Worm (Caenorhabditis elegans) whole organism, young adult: Measurements from ENCODE around the gene Y38H6C.9.

Experiments
- B0336.3 ChIP-seq: fragments of 200-800 bp; sonication (Bioruptor generic); IDR thresholded peaks from 2 replicates; pipeline ENCODE4 v1.3.6; 2022; ENCODE audit warnings: missing genetic modification characterization, missing compliant biosample characterization
- D2030.7 ChIP-seq: fragments of 200-800 bp; sonication (Bioruptor generic); IDR thresholded peaks from 2 replicates; pipeline ENCODE4 v1.3.6; 2022; ENCODE audit warnings: missing genetic modification reagents, missing genetic modification characterization, missing compliant biosample characterization
- F39B2.1 ChIP-seq: fragments of 200-800 bp; sonication (Bioruptor generic); IDR thresholded peaks from 2 replicates; pipeline ENCODE4 v1.3.6; 2022; ENCODE audit warnings: missing genetic modification reagents, missing genetic modification characterization, missing compliant biosample characterization
- F49E8.2 ChIP-seq: sonication (generic microtip); optimal IDR thresholded peaks from 3 replicates; lab custom pipeline; 2017; ENCODE audit warnings: missing genetic modification characterization, mild to moderate bottlenecking, missing compliant biosample characterization, antibody characterized with exemption, moderate library complexity; ENCODE audit not compliant: insufficient read depth
- F55B11.4 ChIP-seq: sonication (generic microtip); optimal IDR thresholded peaks from 2 replicates; lab custom pipeline; 2016; ENCODE audit warnings: missing compliant biosample characterization, missing genetic modification characterization, borderline replicate concordance; ENCODE audit not compliant: insufficient read depth
- Y53F4B.3 ChIP-seq: fragments of 200-800 bp; sonication (Bioruptor generic); IDR thresholded peaks from 2 replicates; pipeline ENCODE4 v1.3.6; 2022; ENCODE audit warnings: missing genetic modification reagents, missing genetic modification characterization, missing compliant biosample characterization
- Y53G8AR.9 ChIP-seq: fragments of 200-800 bp; sonication (Bioruptor generic); conservative IDR thresholded peaks from 2 replicates; pipeline ENCODE4 v1.3.6; 2022; ENCODE audit warnings: missing genetic modification reagents, missing genetic modification characterization, missing compliant biosample characterization
- Y95B8A.8 ChIP-seq: fragments of 200-800 bp; sonication (Bioruptor generic); IDR thresholded peaks from 2 replicates; pipeline ENCODE4 v1.3.6; 2022; ENCODE audit warnings: missing genetic modification reagents, missing genetic modification characterization, missing compliant biosample characterization
- aptf-3 ChIP-seq: fragments of 200-800 bp; sonication (Bioruptor generic); IDR thresholded peaks from 2 replicates; pipeline ENCODE4 v1.3.6; 2022; ENCODE audit warnings: missing genetic modification characterization, missing compliant biosample characterization
- attf-3 ChIP-seq: fragments of 200-800 bp; sonication (Bioruptor generic); conservative IDR thresholded peaks from 2 replicates; pipeline ENCODE4 v1.3.6; 2022; ENCODE audit warnings: missing genetic modification reagents, missing genetic modification characterization, missing compliant biosample characterization
- attf-5 ChIP-seq: fragments of 200-800 bp; sonication (Bioruptor generic); optimal IDR thresholded peaks from 2 replicates; lab custom pipeline; 2018; ENCODE audit warnings: mild to moderate bottlenecking, missing genetic modification characterization, missing compliant biosample characterization
- attf-6 ChIP-seq: fragments of 200-800 bp; sonication (Bioruptor generic); IDR thresholded peaks from 2 replicates; pipeline ENCODE4 v1.3.6; 2022; ENCODE audit warnings: missing genetic modification reagents, missing genetic modification characterization, missing compliant biosample characterization
- bed-2 ChIP-seq: fragments of 200-800 bp; sonication (Bioruptor generic); IDR thresholded peaks from 2 replicates; pipeline ENCODE4 v1.3.6; 2022; ENCODE audit warnings: missing genetic modification reagents, missing genetic modification characterization, missing compliant biosample characterization
- cebp-2 ChIP-seq: fragments of 200-800 bp; sonication (Bioruptor generic); IDR thresholded peaks from 2 replicates; pipeline ENCODE4 v1.3.6; 2022; ENCODE audit warnings: missing genetic modification characterization, missing compliant biosample characterization
- ceh-40 ChIP-seq: fragments of 200-800 bp; sonication (Bioruptor generic); IDR thresholded peaks from 2 replicates; pipeline ENCODE4 v1.3.6; 2022; ENCODE audit warnings: missing genetic modification characterization, missing compliant biosample characterization
- dox-1 ChIP-seq: fragments of 200-800 bp; sonication (Bioruptor generic); IDR thresholded peaks from 2 replicates; pipeline ENCODE4 v1.3.6; 2022; ENCODE audit warnings: missing genetic modification reagents, missing genetic modification characterization, missing compliant biosample characterization
- dpl-1 ChIP-seq: fragments of 150-350 bp; optimal IDR thresholded peaks from 2 replicates; lab custom pipeline; 2014; ENCODE audit warnings: missing biosample characterization, missing genetic modification reagents, missing genetic modification characterization
- egl-18 ChIP-seq: fragments of 200-800 bp; sonication (Bioruptor generic); IDR thresholded peaks from 2 replicates; pipeline ENCODE4 v1.3.6; 2022; ENCODE audit warnings: missing genetic modification reagents, missing genetic modification characterization, missing compliant biosample characterization
- egl-44 ChIP-seq: fragments of 200-800 bp; sonication (Bioruptor generic); IDR thresholded peaks from 2 replicates; pipeline ENCODE4 v1.3.6; 2022; ENCODE audit warnings: missing genetic modification reagents, missing genetic modification characterization, missing compliant biosample characterization
- ekl-4 ChIP-seq: fragments of 200-800 bp; sonication (Bioruptor generic); IDR thresholded peaks from 2 replicates; pipeline ENCODE4 v1.3.6; 2022; ENCODE audit warnings: missing genetic modification reagents, missing genetic modification characterization, missing compliant biosample characterization
- him-1 ChIP-seq: sonication (generic microtip); optimal IDR thresholded peaks from 2 replicates; lab custom pipeline; 2016; ENCODE audit warnings: missing genotype, missing genetic modification reagents, missing genetic modification characterization, missing compliant biosample characterization
- hmg-1.2 ChIP-seq: fragments of 200-800 bp; sonication (Bioruptor generic); IDR thresholded peaks from 2 replicates; pipeline ENCODE4 v1.3.6; 2022; ENCODE audit warnings: missing genetic modification reagents, missing genetic modification characterization, missing compliant biosample characterization
- hmg-20 ChIP-seq: fragments of 200-800 bp; sonication (Bioruptor generic); IDR thresholded peaks from 2 replicates; pipeline ENCODE4 v1.3.6; 2022; ENCODE audit warnings: missing genetic modification reagents, missing genetic modification characterization, missing compliant biosample characterization
- lin-54 ChIP-seq: fragments of 200-800 bp; sonication (Bioruptor generic); optimal IDR thresholded peaks from 2 replicates; lab custom pipeline; 2018; ENCODE audit warnings: mild to moderate bottlenecking, missing genetic modification characterization, missing compliant biosample characterization
- lsl-1 ChIP-seq: fragments of 200-800 bp; sonication (Bioruptor generic); optimal IDR thresholded peaks from 2 replicates; lab custom pipeline; 2018; ENCODE audit warnings: mild to moderate bottlenecking, missing genetic modification characterization, moderate library complexity, missing compliant biosample characterization
- madf-10 ChIP-seq: sonication (generic microtip); optimal IDR thresholded peaks from 2 replicates; lab custom pipeline; 2016; ENCODE audit warnings: mild to moderate bottlenecking, missing genetic modification characterization, missing compliant biosample characterization
- madf-3 ChIP-seq: fragments of 200-800 bp; sonication (Bioruptor generic); IDR thresholded peaks from 2 replicates; pipeline ENCODE4 v1.3.6; 2022; ENCODE audit warnings: missing genetic modification reagents, missing genetic modification characterization, missing compliant biosample characterization
- madf-6 ChIP-seq: fragments of 200-800 bp; sonication (Bioruptor generic); IDR thresholded peaks from 2 replicates; pipeline ENCODE4 v1.3.6; 2022; ENCODE audit warnings: missing genetic modification reagents, missing genetic modification characterization, missing compliant biosample characterization
- mes-4 ChIP-seq: sonication (generic microtip); optimal IDR thresholded peaks from 2 replicates; lab custom pipeline; 2016; ENCODE audit warnings: missing genotype, missing genetic modification characterization, missing compliant biosample characterization
- nfya-1 ChIP-seq: sonication (generic microtip); optimal IDR thresholded peaks from 2 replicates; lab custom pipeline; 2017; ENCODE audit warnings: antibody characterized with exemption, missing compliant biosample characterization, missing genetic modification characterization, borderline replicate concordance; ENCODE audit not compliant: insufficient read depth
- nfyb-1 ChIP-seq: fragments of 200-800 bp; sonication (Bioruptor generic); IDR thresholded peaks from 2 replicates; pipeline ENCODE4 v1.3.6; 2022; ENCODE audit warnings: missing genetic modification reagents, missing genetic modification characterization, missing compliant biosample characterization
- nhr-179 ChIP-seq: sonication (generic microtip); optimal IDR thresholded peaks from 2 replicates; lab custom pipeline; 2016; ENCODE audit warnings: mild to moderate bottlenecking, missing genetic modification characterization, missing compliant biosample characterization
- nhr-80 ChIP-seq: sonication (generic microtip); optimal IDR thresholded peaks from 2 replicates; lab custom pipeline; 2016; ENCODE audit warnings: missing genetic modification characterization, missing compliant biosample characterization
- pbrm-1 ChIP-seq: fragments of 200-800 bp; sonication (Bioruptor generic); IDR thresholded peaks from 2 replicates; pipeline ENCODE4 v1.3.6; 2022; ENCODE audit warnings: missing genetic modification reagents, missing genetic modification characterization, missing compliant biosample characterization
- repo-1 ChIP-seq: sonication (generic microtip); optimal IDR thresholded peaks from 2 replicates; lab custom pipeline; 2017; ENCODE audit warnings: mild to moderate bottlenecking, missing genetic modification characterization, missing compliant biosample characterization
- snpc-1.3 ChIP-seq: sonication (generic microtip); optimal IDR thresholded peaks from 2 replicates; lab custom pipeline; 2017; ENCODE audit warnings: missing genetic modification characterization, mild to moderate bottlenecking, missing compliant biosample characterization, antibody characterized with exemption, moderate library complexity, missing genotype, missing genetic modification reagents; ENCODE audit not compliant: insufficient read depth
- snpc-3.4 ChIP-seq: sonication (generic microtip); optimal IDR thresholded peaks from 2 replicates; lab custom pipeline; 2017; ENCODE audit warnings: missing genetic modification characterization, mild to moderate bottlenecking, missing compliant biosample characterization, antibody characterized with exemption, moderate library complexity, missing genotype, missing genetic modification reagents
- somi-1 ChIP-seq: fragments of 200-800 bp; sonication (Bioruptor generic); optimal IDR thresholded peaks from 2 replicates; lab custom pipeline; 2018; ENCODE audit warnings: mild to moderate bottlenecking, missing genetic modification characterization, missing compliant biosample characterization
- sptf-2 ChIP-seq: fragments of 200-800 bp; sonication (Bioruptor generic); optimal IDR thresholded peaks from 2 replicates; lab custom pipeline; 2018; ENCODE audit warnings: mild to moderate bottlenecking, missing genetic modification characterization, missing compliant biosample characterization
- xnd-1 ChIP-seq: sonication (generic microtip); optimal IDR thresholded peaks from 2 replicates; lab custom pipeline; 2016; ENCODE audit warnings: missing genotype, missing genetic modification reagents, missing genetic modification characterization, missing compliant biosample characterization
- zim-3 ChIP-seq: sonication (generic microtip); optimal IDR thresholded peaks from 2 replicates; lab custom pipeline; 2017; ENCODE audit warnings: mild to moderate bottlenecking, missing genetic modification characterization, moderate library complexity, missing compliant biosample characterization
- ztf-18 ChIP-seq: sonication (generic microtip); optimal IDR thresholded peaks from 2 replicates; lab custom pipeline; 2016; ENCODE audit warnings: missing genotype, mild to moderate bottlenecking, missing genetic modification characterization, missing compliant biosample characterization
- ztf-28 ChIP-seq: fragments of 200-800 bp; sonication (Bioruptor generic); IDR thresholded peaks from 2 replicates; pipeline ENCODE4 v1.3.6; 2022; ENCODE audit warnings: missing genetic modification reagents, missing genetic modification characterization, missing compliant biosample characterization

Y38H6C.9 gene

ce11 chrV:20480790-20481189 is 41.3 kb downstream of the Y38H6C.9 start (continued):
- peak; percentile 43 for TF ChIP-seq lin-54 (GFP tag; lab: Kevin White, UChicago)
- no peak for TF ChIP-seq dpl-1 (GFP tag; lab: Kevin White, UChicago)
- 0 out of 2 replicates have a peak, but pooled peaks have one; percentile 7 for TF ChIP-seq dox-1 (GFP tag; lab: Robert Waterston, UW)
- TF ChIP-seq egl-18 (GFP tag; lab: Robert Waterston, UW) = no peak
- TF ChIP-seq ekl-4 = peak; percentile 83
- TF ChIP-seq attf-3 (GFP tag; lab: Robert Waterston, UW) = no peak
- TF ChIP-seq ceh-40 (GFP tag; lab: Robert Waterston, UW) = peak; percentile 52; the same call in 1 of the 2 replicates
- peak; percentile 66 for TF ChIP-seq B0336.3 (GFP tag; lab: Robert Waterston, UW)
- peak; percentile 87 for TF ChIP-seq madf-3 (GFP tag; lab: Robert Waterston, UW)
- TF ChIP-seq pbrm-1 (GFP tag; lab: Robert Waterston, UW) = peak; percentile 59; the same call in 1 of the 2 replicates
- TF ChIP-seq F39B2.1 (GFP tag; lab: Robert Waterston, UW) = peak; percentile 13; the same call in 1 of the 2 replicates
- TF ChIP-seq Y53F4B.3 = no peak
- no peak for TF ChIP-seq mes-4
- peak; percentile 89; the same call in 1 of the 2 replicates for TF ChIP-seq aptf-3 (GFP tag; lab: Robert Waterston, UW)
- no peak for TF ChIP-seq nfyb-1
- peak; percentile 84 for TF ChIP-seq Y53G8AR.9 (GFP tag; lab: Robert Waterston, UW)
- peak; percentile 33; the same call in 1 of the 2 replicates for TF ChIP-seq hmg-1.2 (GFP tag; lab: Robert Waterston, UW)
- TF ChIP-seq somi-1 (GFP tag; lab: Kevin White, UChicago) = no peak
- no peak for TF ChIP-seq F55B11.4 (tag; lab: Kevin White, UChicago)

DNA sequence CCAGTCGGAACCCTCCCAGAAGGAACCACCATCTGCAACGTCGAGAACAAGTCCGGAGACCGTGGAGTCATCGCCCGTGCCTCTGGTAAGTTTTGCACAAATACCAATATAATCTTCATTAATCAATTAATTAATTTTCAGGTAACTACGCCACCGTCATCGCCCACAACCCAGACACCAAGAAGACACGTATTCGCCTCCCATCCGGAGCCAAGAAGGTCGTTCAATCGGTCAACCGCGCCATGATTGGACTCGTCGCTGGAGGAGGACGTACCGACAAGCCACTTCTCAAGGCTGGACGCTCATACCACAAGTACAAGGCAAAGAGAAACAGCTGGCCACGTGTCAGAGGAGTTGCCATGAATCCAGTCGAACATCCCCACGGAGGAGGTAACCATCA is 41.8 kb downstream of the Y38H6C.9 start:
- TF ChIP-seq madf-6 (GFP tag; lab: Robert Waterston, UW) = peak; percentile 50

ce11 chrV:20479013-20479739 is 42.9 kb downstream of the Y38H6C.9 start, which contains the start of the genes calf-1 and rpl-2:
Gene calf-1 (minus strand): TSS chrV:20479089.
Gene rpl-2 (plus strand): TSS chrV:20479689.
- TF ChIP-seq nhr-80 (tag; lab: Kevin White, UChicago) = peak; percentile 10
- TF ChIP-seq hmg-20 (GFP tag; lab: Robert Waterston, UW) = no peak
- no peak for TF ChIP-seq bed-2
- TF ChIP-seq cebp-2 (GFP tag; lab: Robert Waterston, UW) = no peak
- TF ChIP-seq Y95B8A.8 (GFP tag; lab: Robert Waterston, UW) = no peak
- no peak for TF ChIP-seq sptf-2 (GFP tag; lab: Kevin White, UChicago)
- no peak for TF ChIP-seq egl-18 (GFP tag; lab: Robert Waterston, UW)
- TF ChIP-seq nfyb-1 = no peak
- TF ChIP-seq xnd-1 (tag; lab: Kevin White, UChicago) = no peak
- no peak for TF ChIP-seq repo-1 (tag; lab: Kevin White, UChicago)
- peak; percentile 69; the same call in 1 of the 2 replicates for TF ChIP-seq D2030.7 (GFP tag; lab: Robert Waterston, UW)
- TF ChIP-seq nhr-179 = no peak
- TF ChIP-seq him-1 (tag; lab: Kevin White, UChicago) = no peak
- TF ChIP-seq attf-5 (GFP tag; lab: Kevin White, UChicago) = peak; percentile 51
- no peak for TF ChIP-seq egl-44 (GFP tag; lab: Robert Waterston, UW)
- no peak for TF ChIP-seq attf-6 (GFP tag; lab: Robert Waterston, UW)
- no peak for TF ChIP-seq snpc-3.4 (tag; lab: Kevin White, UChicago)
- no peak for TF ChIP-seq nfya-1 (tag; lab: Kevin White, UChicago)
- TF ChIP-seq lsl-1 (GFP tag; lab: Kevin White, UChicago) = peak; percentile 37
- TF ChIP-seq madf-10 (tag; lab: Kevin White, UChicago) = peak; percentile 7
- TF ChIP-seq ztf-18 (tag; lab: Kevin White, UChicago) = no peak
- TF ChIP-seq Y53F4B.3 = no peak
- TF ChIP-seq F49E8.2 = no peak
- TF ChIP-seq snpc-1.3 (tag; lab: Kevin White, UChicago) = peak; percentile 51
- no peak for TF ChIP-seq zim-3 (tag; lab: Kevin White, UChicago)
- no peak for TF ChIP-seq ztf-28 (GFP tag; lab: Robert Waterston, UW)
